Fruit fly (Drosophila melanogaster): ENCODE results near the gene CG6204.

CG6204 gene

DNA sequence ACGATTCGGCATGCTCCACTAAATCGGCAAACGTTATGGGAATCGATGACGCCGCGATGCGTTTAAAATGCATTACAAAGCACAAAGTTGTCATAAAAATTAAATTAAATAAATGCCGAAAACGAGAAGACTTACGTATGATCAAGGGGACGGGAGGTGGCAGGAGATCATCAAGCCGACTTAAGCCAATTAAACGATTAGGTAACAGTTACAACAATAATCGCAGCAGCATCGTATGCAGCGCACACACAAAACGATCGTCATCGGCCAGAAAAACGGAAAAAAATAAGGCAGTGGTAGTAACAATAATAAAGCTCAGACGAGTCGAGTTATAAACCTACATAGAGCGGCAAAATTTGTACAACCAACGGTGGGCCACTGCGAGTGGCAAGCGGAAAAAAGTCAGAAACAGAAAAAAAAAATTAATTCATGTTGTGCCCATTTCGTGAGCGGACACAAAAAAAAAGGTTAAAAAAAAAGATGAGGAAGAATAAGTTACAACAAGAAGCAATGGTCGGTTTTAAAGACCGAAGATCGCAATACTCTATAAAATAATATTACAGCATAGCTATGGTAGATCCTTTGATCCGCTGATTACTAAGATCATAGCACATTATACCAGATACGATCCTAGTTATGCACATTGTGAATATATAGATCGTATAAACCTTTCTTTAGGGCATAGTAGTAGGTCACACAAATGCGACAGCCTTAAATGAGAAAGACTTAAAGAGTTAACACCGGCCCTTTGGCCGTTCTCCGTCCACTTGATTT is 12.9 kb downstream of the CG6204 start (continued):
- TF ChIP-seq sna (GFP tag; IDR thresholded peaks at IDR 0.05; ENCODE audit: partially characterized antibody) (no peak), CG12769 (tag; optimal IDR thresholded peaks at IDR 0.05) (no peak), D19A (tag; optimal IDR thresholded peaks at IDR 0.05) (peak; percentile 90), emc (GFP tag; optimal IDR thresholded peaks at IDR 0.05) (no peak), Awh (GFP tag; IDR thresholded peaks at IDR 0.05) (peak; percentile 61), salm (tag; optimal IDR thresholded peaks at IDR 0.05) (peak; percentile 23), Hr51 (GFP tag; optimal IDR thresholded peaks at IDR 0.05) (peak in 1 of 2 experiments; percentile 78), NFAT (GFP tag; IDR thresholded peaks at IDR 0.05) (no peak), Atf-2 (GFP tag; optimal IDR thresholded peaks at IDR 0.05) (no peak), CG7372 (GFP tag; IDR thresholded peaks at IDR 0.05) (peak; percentile 48; the same call in 1 of the 2 replicates), CG15514 (GFP tag; optimal IDR thresholded peaks at IDR 0.05) (peak; percentile 7), Vsx1 (GFP tag; optimal IDR thresholded peaks at IDR 0.05) (no peak), pnt (GFP tag; optimal IDR thresholded peaks at IDR 0.05) (peak; percentile 40), gro (GFP tag; optimal IDR thresholded peaks at IDR 0.05) (no peak), Doc3 (GFP tag; IDR thresholded peaks at IDR 0.05; ENCODE audit: partially characterized antibody) (no peak), CG17385 (GFP tag; optimal IDR thresholded peaks at IDR 0.05) (peak; percentile 60), sr (GFP tag; IDR thresholded peaks at IDR 0.05) (0 out of 3 replicates have a peak, but pooled peaks have one; percentile 17), cato (GFP tag; optimal IDR thresholded peaks at IDR 0.05; ENCODE audit: borderline replicate concordance) (peak; percentile 16), D (optimal IDR thresholded peaks at IDR 0.05) (no peak), D (GFP tag; optimal IDR thresholded peaks at IDR 0.05) (peak; percentile 53), Ada2b (GFP tag; IDR thresholded peaks at IDR 0.05) (peak; percentile 54; the same call in 1 of the 2 replicates), CG15269 (tag; optimal IDR thresholded peaks at IDR 0.05) (peak; percentile 54), MBD-R2 (GFP tag; IDR thresholded peaks at IDR 0.05) (no peak), hb (GFP tag; IDR thresholded peaks at IDR 0.05; ENCODE audit: partially characterized antibody) (no peak), pita (GFP tag; optimal IDR thresholded peaks at IDR 0.05) (no peak), CG33557 (GFP tag; optimal IDR thresholded peaks at IDR 0.05) (no peak), PHDP (tag; optimal IDR thresholded peaks at IDR 0.05) (peak; percentile 40), Fer3 (tag; optimal IDR thresholded peaks at IDR 0.05) (peak; percentile 49), cad (GFP tag; optimal IDR thresholded peaks at IDR 0.05) (no peak), eve (GFP tag; optimal IDR thresholded peaks at IDR 0.05) (peak in 1 of 2 experiments; percentile 75), usp (GFP tag; optimal IDR thresholded peaks at IDR 0.05) (no peak), CHES-1-like (GFP tag; optimal IDR thresholded peaks at IDR 0.05) (no peak), fru (optimal IDR thresholded peaks at IDR 0.05) (no peak), ci (GFP tag; IDR thresholded peaks at IDR 0.05) (peak; percentile 92), Fer1 (GFP tag; optimal IDR thresholded peaks at IDR 0.05) (no peak), CG16863 (GFP tag; optimal IDR thresholded peaks at IDR 0.05) (peak; percentile 4), CG11247 (GFP tag; IDR thresholded peaks at IDR 0.05) (peak; percentile 40; the same call in 1 of the 2 replicates), tin (GFP tag; optimal IDR thresholded peaks at IDR 0.05) (peak; percentile 29), h (optimal IDR thresholded peaks at IDR 0.05) (no peak)

DNA sequence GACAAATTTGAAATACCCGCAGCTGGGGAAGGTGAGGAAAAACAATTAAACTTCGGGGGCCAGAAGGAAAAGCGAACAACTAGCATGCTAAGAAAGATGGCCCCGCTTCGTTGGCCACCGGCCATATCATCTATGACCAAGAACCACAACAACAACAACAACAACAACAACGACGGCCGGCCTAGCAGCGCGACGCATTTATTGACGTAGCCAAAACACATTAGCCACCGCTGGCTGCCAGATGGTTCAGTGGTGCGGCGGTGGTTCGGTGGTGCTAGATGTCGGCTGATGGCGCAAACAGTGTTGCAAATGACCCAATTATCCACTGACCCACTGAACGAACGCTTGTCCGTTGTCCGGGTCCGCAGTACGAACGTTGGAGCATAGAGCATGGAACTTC is 20.0 kb downstream of the CG6204 start:
- peak; percentile 54 for TF ChIP-seq twi (tag; optimal IDR thresholded peaks at IDR 0.05)
- no peak for TF ChIP-seq CG10462 (GFP tag; optimal IDR thresholded peaks at IDR 0.05)
- no peak for TF ChIP-seq B-H1 (GFP tag; IDR thresholded peaks at IDR 0.05)
- no peak for TF ChIP-seq bcd (GFP tag; optimal IDR thresholded peaks at IDR 0.05)
- TF ChIP-seq NC2β (GFP tag; optimal IDR thresholded peaks at IDR 0.05), result no peak
- TF ChIP-seq CG9437 (GFP tag; optimal IDR thresholded peaks at IDR 0.05), result no peak
- TF ChIP-seq CG5245 (GFP tag; optimal IDR thresholded peaks at IDR 0.05), result no peak
- TF ChIP-seq da (GFP tag; optimal IDR thresholded peaks at IDR 0.05), result no peak
- 0 out of 4 replicates have a peak, but pooled peaks have one; percentile 8 for TF ChIP-seq Dll (GFP tag; IDR thresholded peaks at IDR 0.05; ENCODE audit: partially characterized antibody)
- TF ChIP-seq pan (optimal IDR thresholded peaks at IDR 0.05), result no peak
- peak in 1 of 2 experiments; percentile 26 for TF ChIP-seq pan (GFP tag; optimal IDR thresholded peaks at IDR 0.05 in 1 of 2, IDR thresholded peaks at IDR 0.05 in 1 of 2)
- no peak for TF ChIP-seq Dbx (GFP tag; IDR thresholded peaks at IDR 0.05)
- TF ChIP-seq vvl (GFP tag; IDR thresholded peaks at IDR 0.05), result peak; percentile 19; the same call in 1 of the 2 replicates
- TF ChIP-seq CG8281 (tag; optimal IDR thresholded peaks at IDR 0.05), result no peak
